Worm (Caenorhabditis elegans) whole organism, early embryonic: ENCODE results near the gene K10H10.13.
A peak's percentile ranks its signal among the peaks of the same experiment; 100 is the strongest.

Source experiments
- B0310.2 ChIP-seq: sonication (generic microtip); optimal IDR thresholded peaks from 2 replicates; lab custom pipeline; 2016; ENCODE audit warnings: mild to moderate bottlenecking, missing genetic modification characterization, missing compliant biosample characterization
- F13C5.2 ChIP-seq: sonication (generic microtip); optimal IDR thresholded peaks from 2 replicates; lab custom pipeline; 2017; ENCODE audit warnings: mild to moderate bottlenecking, missing genetic modification characterization, inconsistent platforms, missing compliant biosample characterization
- aly-1 ChIP-seq: sonication (generic microtip); optimal IDR thresholded peaks from 2 replicates; lab custom pipeline; 2016; ENCODE audit warnings: missing genetic modification characterization, missing compliant biosample characterization
- ama-1 ChIP-seq: fragments of 150-350 bp; optimal IDR thresholded peaks from 2 replicates; lab custom pipeline; 2014
- ceh-13 ChIP-seq: fragments of 200-800 bp; sonication (Bioruptor generic); optimal IDR thresholded peaks from 2 replicates; lab custom pipeline; 2018; ENCODE audit warnings: mild to moderate bottlenecking, missing genetic modification characterization, missing compliant biosample characterization
- ceh-36 ChIP-seq: sonication (generic microtip); optimal IDR thresholded peaks from 2 replicates; lab custom pipeline; 2016; ENCODE audit warnings: missing genetic modification characterization, inconsistent platforms, missing compliant biosample characterization
- ets-7 ChIP-seq: sonication (generic microtip); optimal IDR thresholded peaks from 2 replicates; lab custom pipeline; 2016; ENCODE audit warnings: missing genotype, missing genetic modification characterization, missing compliant biosample characterization
- flt-1 ChIP-seq: fragments of 200-800 bp; sonication (Bioruptor generic); IDR thresholded peaks from 2 replicates; pipeline ENCODE4 v1.3.6; 2022; ENCODE audit warnings: missing genetic modification characterization, missing compliant biosample characterization
- hmbx-1 ChIP-seq: sonication (generic microtip); optimal IDR thresholded peaks from 2 replicates; lab custom pipeline; 2016; ENCODE audit warnings: mild to moderate bottlenecking, missing genetic modification characterization, missing compliant biosample characterization
- hmg-4 ChIP-seq: fragments of 200-800 bp; sonication (Bioruptor generic); optimal IDR thresholded peaks from 2 replicates; lab custom pipeline; 2018; ENCODE audit warnings: mild to moderate bottlenecking, missing genetic modification characterization, missing compliant biosample characterization
- hnd-1 ChIP-seq: sonication (generic microtip); optimal IDR thresholded peaks from 2 replicates; lab custom pipeline; 2016; ENCODE audit warnings: missing genetic modification characterization, missing compliant biosample characterization
- pes-1 ChIP-seq: fragments of 200-800 bp; sonication (Bioruptor generic); IDR thresholded peaks from 2 replicates; pipeline ENCODE4 v1.3.6; 2022; ENCODE audit warnings: missing genetic modification reagents, missing genetic modification characterization, missing compliant biosample characterization
- scrt-1 ChIP-seq: fragments of 200-800 bp; sonication (Bioruptor generic); IDR thresholded peaks from 2 replicates; pipeline ENCODE4 v1.3.6; 2022; ENCODE audit warnings: missing genetic modification characterization, missing compliant biosample characterization
- sea-1 ChIP-seq: fragments of 200-800 bp; sonication (Bioruptor generic); conservative IDR thresholded peaks from 2 replicates; pipeline ENCODE4 v1.3.6; 2022; ENCODE audit warnings: missing genetic modification characterization, missing compliant biosample characterization
- tbx-11 ChIP-seq: fragments of 200-800 bp; sonication (Bioruptor generic); IDR thresholded peaks from 2 replicates; pipeline ENCODE4 v1.3.6; 2022; ENCODE audit warnings: missing genetic modification characterization, missing compliant biosample characterization
- tbx-37 ChIP-seq: fragments of 200-800 bp; sonication (Bioruptor generic); conservative IDR thresholded peaks from 2 replicates; pipeline ENCODE4 v1.3.6; 2022; ENCODE audit warnings: missing genetic modification reagents, missing genetic modification characterization, missing compliant biosample characterization
- tra-4 ChIP-seq: sonication (generic microtip); optimal IDR thresholded peaks from 2 replicates; lab custom pipeline; 2017; ENCODE audit warnings: missing genetic modification characterization, missing compliant biosample characterization

The K10H10.13 gene

ce11 chrII:14506245-14506644 is 4.8 kb downstream of the K10H10.13 start, which contains the start of gene K10H10.12:
K10H10.12 (minus strand) TSS chrII:14506345.
- TF ChIP-seq flt-1 (GFP tag; lab: Robert Waterston, UW) (no peak), tra-4 (no peak), hmbx-1 (tag; lab: Kevin White, UChicago) (no peak), B0310.2 (tag; lab: Kevin White, UChicago) (no peak), ets-7 (tag; lab: Kevin White, UChicago) (no peak), ceh-13 (GFP tag; lab: Kevin White, UChicago) (no peak), ama-1 (lab: Kevin White, UChicago) (no peak), sea-1 (GFP tag; lab: Robert Waterston, UW) (no peak), hmg-4 (GFP tag; lab: Kevin White, UChicago) (no peak), tbx-11 (GFP tag; lab: Robert Waterston, UW) (no peak), tbx-37 (GFP tag; lab: Robert Waterston, UW) (no peak), scrt-1 (GFP tag; lab: Robert Waterston, UW) (no peak), F13C5.2 (tag; lab: Kevin White, UChicago) (no peak), pes-1 (GFP tag; lab: Robert Waterston, UW) (no peak), ceh-36 (no peak), hnd-1 (tag; lab: Kevin White, UChicago) (no peak), aly-1 (no peak)

- TF ChIP-seq hmg-4 (GFP tag; lab: Kevin White, UChicago) = no peak
- no peak for TF ChIP-seq F13C5.2 (tag; lab: Kevin White, UChicago)
- TF ChIP-seq sea-1 (GFP tag; lab: Robert Waterston, UW) = no peak
- no peak for TF ChIP-seq tbx-11 (GFP tag; lab: Robert Waterston, UW)
- no peak for TF ChIP-seq B0310.2 (tag; lab: Kevin White, UChicago)
- no peak for TF ChIP-seq tra-4
- TF ChIP-seq hnd-1 (tag; lab: Kevin White, UChicago) = no peak
- TF ChIP-seq ets-7 (tag; lab: Kevin White, UChicago) = no peak
- TF ChIP-seq pes-1 (GFP tag; lab: Robert Waterston, UW) = no peak
- TF ChIP-seq flt-1 (GFP tag; lab: Robert Waterston, UW) = no peak
- TF ChIP-seq hmbx-1 (tag; lab: Kevin White, UChicago) = no peak
- no peak for TF ChIP-seq scrt-1 (GFP tag; lab: Robert Waterston, UW)
- TF ChIP-seq tbx-37 (GFP tag; lab: Robert Waterston, UW) = no peak
- TF ChIP-seq ama-1 (lab: Kevin White, UChicago) = no peak
- TF ChIP-seq aly-1 = no peak
- TF ChIP-seq ceh-36 = no peak
Measured at ce11 chrII:14502997-14503396, 8.1 kb downstream of the K10H10.13 start, which contains the start of gene K10H10.6. K10H10.6 (plus strand) TSS chrII:14503297.

ce11 chrII:14501447-14501846 is 9.6 kb downstream of the K10H10.13 start, which contains the start of gene K10H10.5:
K10H10.5 (plus strand) TSS chrII:14501747.
- TF ChIP-seq ets-7 (tag; lab: Kevin White, UChicago) = no peak
- TF ChIP-seq flt-1 (GFP tag; lab: Robert Waterston, UW) = no peak
- no peak for TF ChIP-seq hnd-1 (tag; lab: Kevin White, UChicago)
- TF ChIP-seq tra-4 = no peak
- no peak for TF ChIP-seq F13C5.2 (tag; lab: Kevin White, UChicago)
- TF ChIP-seq ceh-13 (GFP tag; lab: Kevin White, UChicago) = no peak
- TF ChIP-seq aly-1 = no peak
- no peak for TF ChIP-seq B0310.2 (tag; lab: Kevin White, UChicago)
- no peak for TF ChIP-seq scrt-1 (GFP tag; lab: Robert Waterston, UW)
- no peak for TF ChIP-seq ceh-36
- TF ChIP-seq hmbx-1 (tag; lab: Kevin White, UChicago) = no peak
- no peak for TF ChIP-seq pes-1 (GFP tag; lab: Robert Waterston, UW)
- no peak for TF ChIP-seq hmg-4 (GFP tag; lab: Kevin White, UChicago)
- TF ChIP-seq ama-1 (lab: Kevin White, UChicago) = no peak
- TF ChIP-seq tbx-37 (GFP tag; lab: Robert Waterston, UW) = no peak
- no peak for TF ChIP-seq sea-1 (GFP tag; lab: Robert Waterston, UW)
- no peak for TF ChIP-seq tbx-11 (GFP tag; lab: Robert Waterston, UW)

- TF ChIP-seq F13C5.2 (tag; lab: Kevin White, UChicago) = no peak
- TF ChIP-seq tra-4 = no peak
Measured at ce11 chrII:14500122-14500521, 11.0 kb downstream of the K10H10.13 start, which contains the start of gene K10H10.4. K10H10.4 (plus strand) TSS chrII:14500422.

ce11 chrII:14497848-14498247 is 13.2 kb downstream of the K10H10.13 start, which contains the start of gene dhs-8:
dhs-8 (plus strand) TSS chrII:14498026.
- TF ChIP-seq pes-1 (GFP tag; lab: Robert Waterston, UW) (no peak), hmg-4 (GFP tag; lab: Kevin White, UChicago) (no peak), hmbx-1 (tag; lab: Kevin White, UChicago) (no peak), sea-1 (GFP tag; lab: Robert Waterston, UW) (no peak), ama-1 (lab: Kevin White, UChicago) (no peak), tbx-11 (GFP tag; lab: Robert Waterston, UW) (no peak), scrt-1 (GFP tag; lab: Robert Waterston, UW) (no peak), B0310.2 (tag; lab: Kevin White, UChicago) (no peak), ceh-13 (GFP tag; lab: Kevin White, UChicago) (no peak), ceh-36 (no peak), tbx-37 (GFP tag; lab: Robert Waterston, UW) (no peak), tra-4 (no peak), F13C5.2 (tag; lab: Kevin White, UChicago) (no peak), ets-7 (tag; lab: Kevin White, UChicago) (no peak), flt-1 (GFP tag; lab: Robert Waterston, UW) (no peak), hnd-1 (tag; lab: Kevin White, UChicago) (no peak), aly-1 (no peak)

ce11 chrII:14496809-14497208 is 14.3 kb downstream of the K10H10.13 start:
- TF ChIP-seq hmg-4 (GFP tag; lab: Kevin White, UChicago) (peak; percentile 98), tra-4 (peak; percentile 86), ceh-13 (GFP tag; lab: Kevin White, UChicago) (peak; percentile 89), flt-1 (GFP tag; lab: Robert Waterston, UW) (peak; percentile 91), hmbx-1 (tag; lab: Kevin White, UChicago) (peak; percentile 87), scrt-1 (GFP tag; lab: Robert Waterston, UW) (peak; percentile 91), sea-1 (GFP tag; lab: Robert Waterston, UW) (peak; percentile 92), hnd-1 (tag; lab: Kevin White, UChicago) (peak; percentile 95), F13C5.2 (tag; lab: Kevin White, UChicago) (peak; percentile 90), tbx-37 (GFP tag; lab: Robert Waterston, UW) (peak; percentile 48; the same call in 1 of the 2 replicates), B0310.2 (tag; lab: Kevin White, UChicago) (peak; percentile 84), tbx-11 (GFP tag; lab: Robert Waterston, UW) (peak; percentile 90), aly-1 (peak; percentile 97), ama-1 (lab: Kevin White, UChicago) (no peak), ets-7 (tag; lab: Kevin White, UChicago) (peak; percentile 80), ceh-36 (peak; percentile 93), pes-1 (GFP tag; lab: Robert Waterston, UW) (peak; percentile 93)
